Worm (Caenorhabditis elegans) whole organism, L2 larva: ENCODE results near the gene K08H2.7.

Source experiments
- F13H6.1 ChIP-seq: sonication (generic microtip); optimal IDR thresholded peaks from 2 replicates; lab custom pipeline; 2016; ENCODE audit warnings: missing genetic modification characterization, missing compliant biosample characterization
- R02D3.7 ChIP-seq: fragments of 150-350 bp; optimal IDR thresholded peaks from 2 replicates; lab custom pipeline; 2014; ENCODE audit warnings: missing biosample characterization, missing genetic modification characterization
- ZK546.5 ChIP-seq: sonication (generic microtip); optimal IDR thresholded peaks from 2 replicates; lab custom pipeline; 2017; ENCODE audit warnings: missing biosample characterization, missing genetic modification characterization
- alr-1 ChIP-seq: fragments of 150-350 bp; optimal IDR thresholded peaks from 2 replicates; lab custom pipeline; 2014; ENCODE audit warnings: missing biosample characterization, missing genetic modification characterization
- aly-2 ChIP-seq: fragments of 150-350 bp; optimal IDR thresholded peaks from 2 replicates; lab custom pipeline; 2014; ENCODE audit warnings: missing biosample characterization, missing genetic modification characterization
- ama-1 ChIP-seq: fragments of 150-350 bp; optimal IDR thresholded peaks from 2 replicates; lab custom pipeline; 2018; ENCODE audit warnings: inconsistent platforms
- blmp-1 ChIP-seq: sonication (generic microtip); optimal IDR thresholded peaks from 2 replicates; lab custom pipeline; 2017; ENCODE audit warnings: missing genetic modification characterization, mild to moderate bottlenecking, missing compliant biosample characterization, antibody characterized with exemption, moderate library complexity; ENCODE audit not compliant: insufficient read depth
- ceh-16 ChIP-seq: fragments of 150-350 bp; optimal IDR thresholded peaks from 2 replicates; lab custom pipeline; 2014; ENCODE audit warnings: missing biosample characterization, missing genetic modification characterization
- ceh-82 ChIP-seq: fragments of 150-350 bp; optimal IDR thresholded peaks from 2 replicates; lab custom pipeline; 2014; ENCODE audit warnings: missing biosample characterization, missing genetic modification characterization
- crh-2 ChIP-seq: sonication (generic microtip); optimal IDR thresholded peaks from 2 replicates; lab custom pipeline; 2017; ENCODE audit warnings: missing biosample characterization, missing genetic modification characterization
- dmd-4 ChIP-seq: sonication (generic microtip); optimal IDR thresholded peaks from 2 replicates; lab custom pipeline; 2017; ENCODE audit warnings: missing biosample characterization, missing genetic modification characterization
- elt-1 ChIP-seq: fragments of 150-350 bp; optimal IDR thresholded peaks from 2 replicates; lab custom pipeline; 2014; ENCODE audit warnings: missing biosample characterization, missing genetic modification characterization
- elt-3 ChIP-seq: sonication (generic microtip); optimal IDR thresholded peaks from 2 replicates; lab custom pipeline; 2017; ENCODE audit warnings: missing biosample characterization, missing genetic modification characterization
- fos-1 ChIP-seq: fragments of 150-350 bp; optimal IDR thresholded peaks from 2 replicates; lab custom pipeline; 2014; ENCODE audit warnings: missing biosample characterization, missing genetic modification characterization
- gmeb-1 ChIP-seq: fragments of 150-350 bp; optimal IDR thresholded peaks from 2 replicates; lab custom pipeline; 2014; ENCODE audit warnings: missing biosample characterization, missing genetic modification characterization
- lin-11 ChIP-seq: fragments of 150-350 bp; sonication (generic microtip); optimal IDR thresholded peaks from 2 replicates; lab custom pipeline; 2014; ENCODE audit warnings: missing biosample characterization, missing genetic modification characterization, inconsistent platforms, mixed read lengths
- lsy-2 ChIP-seq, 2 experiments: fragments of 150-350 bp in 1 of 2; sonication (generic microtip) in 1 of 2; optimal IDR thresholded peaks; 2 replicates each; lab custom pipeline; 2014 to 2017; ENCODE audit warnings: missing biosample characterization in 2 of 2, missing genetic modification characterization in 2 of 2
- mab-5 ChIP-seq: fragments of 150-350 bp; optimal IDR thresholded peaks from 2 replicates; lab custom pipeline; 2014; ENCODE audit warnings: missing biosample characterization, missing genetic modification characterization
- mbf-1 ChIP-seq: sonication (generic microtip); optimal IDR thresholded peaks from 2 replicates; lab custom pipeline; 2017; ENCODE audit warnings: missing biosample characterization, missing genetic modification characterization
- mdl-1 ChIP-seq, 2 experiments: fragments of 150-350 bp in 1 of 2; sonication (generic microtip) in 1 of 2; optimal IDR thresholded peaks; 2 replicates each; lab custom pipeline; 2017; ENCODE audit warnings: missing biosample characterization in 2 of 2, missing genetic modification characterization in 2 of 2
- nhr-10 ChIP-seq: sonication (generic microtip); optimal IDR thresholded peaks from 2 replicates; lab custom pipeline; 2017; ENCODE audit warnings: missing biosample characterization, missing genetic modification characterization
- nhr-11 ChIP-seq: fragments of 150-350 bp; optimal IDR thresholded peaks from 2 replicates; lab custom pipeline; 2014; ENCODE audit warnings: missing biosample characterization, missing genetic modification characterization
- nhr-12 ChIP-seq: fragments of 150-350 bp; optimal IDR thresholded peaks from 2 replicates; lab custom pipeline; 2014; ENCODE audit warnings: missing biosample characterization, missing genetic modification characterization
- nhr-129 ChIP-seq: fragments of 150-350 bp; optimal IDR thresholded peaks from 2 replicates; lab custom pipeline; 2014; ENCODE audit warnings: missing biosample characterization, missing genetic modification characterization
- nhr-21 ChIP-seq: fragments of 150-350 bp; optimal IDR thresholded peaks from 2 replicates; lab custom pipeline; 2014; ENCODE audit warnings: missing biosample characterization, missing genetic modification characterization
- nhr-23 ChIP-seq: fragments of 150-350 bp; optimal IDR thresholded peaks from 2 replicates; lab custom pipeline; 2014; ENCODE audit warnings: missing biosample characterization, missing genetic modification reagents, missing genetic modification characterization
- nhr-237 ChIP-seq: fragments of 150-350 bp; optimal IDR thresholded peaks from 2 replicates; lab custom pipeline; 2014; ENCODE audit warnings: missing biosample characterization, missing genetic modification characterization
- nhr-25 ChIP-seq: fragments of 150-350 bp; sonication (generic microtip); optimal IDR thresholded peaks from 3 replicates; lab custom pipeline; 2014; ENCODE audit warnings: missing biosample characterization, missing genetic modification characterization
- nhr-77 ChIP-seq: fragments of 150-350 bp; optimal IDR thresholded peaks from 2 replicates; lab custom pipeline; 2014; ENCODE audit warnings: missing biosample characterization, missing genetic modification characterization
- sem-4 ChIP-seq: fragments of 150-350 bp; optimal IDR thresholded peaks from 2 replicates; lab custom pipeline; 2014; ENCODE audit warnings: missing biosample characterization, missing genetic modification reagents, missing genetic modification characterization
- sma-3 ChIP-seq: sonication (generic microtip); optimal IDR thresholded peaks from 2 replicates; lab custom pipeline; 2016; ENCODE audit warnings: missing genetic modification reagents, missing genetic modification characterization, missing compliant biosample characterization
- unc-62 ChIP-seq: fragments of 150-350 bp; optimal IDR thresholded peaks from 2 replicates; lab custom pipeline; 2014; ENCODE audit warnings: missing biosample characterization, missing genetic modification reagents, missing genetic modification characterization
- zag-1 ChIP-seq: fragments of 150-350 bp; optimal IDR thresholded peaks from 2 replicates; lab custom pipeline; 2014; ENCODE audit warnings: missing biosample characterization, missing genetic modification characterization
- ztf-1 ChIP-seq: fragments of 200-800 bp; sonication (Bioruptor generic); conservative IDR thresholded peaks from 2 replicates; pipeline ENCODE4 v1.3.6; 2022; ENCODE audit warnings: missing genetic modification characterization, missing compliant biosample characterization
- ztf-11 ChIP-seq: sonication (generic microtip); optimal IDR thresholded peaks from 2 replicates; lab custom pipeline; 2017; ENCODE audit warnings: missing biosample characterization, missing genetic modification characterization
- ztf-4 ChIP-seq: fragments of 150-350 bp; optimal IDR thresholded peaks from 2 replicates; lab custom pipeline; 2014; ENCODE audit warnings: missing biosample characterization, missing genetic modification characterization

K08H2.7 gene

DNA sequence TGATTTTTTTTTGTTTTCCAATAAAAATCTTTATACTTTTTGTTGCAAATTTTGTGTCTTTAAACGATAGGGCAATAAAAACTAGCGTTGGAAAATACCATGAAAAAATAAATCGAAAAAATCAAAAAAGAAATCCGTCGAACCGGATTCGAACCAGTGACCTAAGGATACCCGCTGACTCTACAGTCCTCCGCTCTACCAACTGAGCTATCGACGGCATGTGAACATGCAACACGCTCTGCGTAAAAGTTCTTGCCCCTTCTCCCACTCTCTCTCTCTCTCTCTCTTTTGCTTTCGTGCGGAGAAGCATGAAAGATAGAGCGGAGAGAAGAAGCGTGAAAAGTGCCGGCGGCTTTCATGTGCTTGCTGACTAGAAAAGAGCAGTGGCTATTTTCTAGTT lies 16.3 kb upstream of the K08H2.7 start (continued):
- TF ChIP-seq nhr-25, result no peak
- peak; percentile 28 for TF ChIP-seq lin-11 (tag; lab: Kevin White, UChicago)
- peak; percentile 35 for TF ChIP-seq ztf-4 (tag; lab: Kevin White, UChicago)
- TF ChIP-seq ceh-82 (tag; lab: Kevin White, UChicago), result no peak
- TF ChIP-seq lsy-2 (tag; optimal IDR thresholded peaks at IDR 0.05; lab: Kevin White, UChicago), result peak in 1 of 2 experiments; percentile 36
- TF ChIP-seq R02D3.7 (tag; lab: Kevin White, UChicago), result no peak
- no peak for TF ChIP-seq nhr-237 (tag; lab: Kevin White, UChicago)
- no peak for TF ChIP-seq mdl-1 (tag; optimal IDR thresholded peaks at IDR 0.05; lab: Kevin White, UChicago)
- no peak for TF ChIP-seq mab-5 (tag; lab: Kevin White, UChicago)
- peak; percentile 83 for TF ChIP-seq nhr-129
- TF ChIP-seq unc-62 (GFP tag; lab: Kevin White, UChicago), result no peak
- TF ChIP-seq gmeb-1 (tag; lab: Kevin White, UChicago), result peak; percentile 19
- peak; percentile 16 for TF ChIP-seq sem-4 (tag; lab: Kevin White, UChicago)
- no peak for TF ChIP-seq nhr-11
- TF ChIP-seq ceh-16 (tag; lab: Kevin White, UChicago), result peak; percentile 31
- no peak for TF ChIP-seq mbf-1
- peak; percentile 19 for TF ChIP-seq fos-1
- TF ChIP-seq alr-1 (tag; lab: Kevin White, UChicago), result no peak
- no peak for TF ChIP-seq ama-1 (lab: Kevin White, UChicago)
- TF ChIP-seq ztf-11 (tag; lab: Kevin White, UChicago), result no peak
- TF ChIP-seq elt-3 (tag; lab: Kevin White, UChicago), result no peak
- TF ChIP-seq dmd-4 (tag; lab: Kevin White, UChicago), result no peak

DNA sequence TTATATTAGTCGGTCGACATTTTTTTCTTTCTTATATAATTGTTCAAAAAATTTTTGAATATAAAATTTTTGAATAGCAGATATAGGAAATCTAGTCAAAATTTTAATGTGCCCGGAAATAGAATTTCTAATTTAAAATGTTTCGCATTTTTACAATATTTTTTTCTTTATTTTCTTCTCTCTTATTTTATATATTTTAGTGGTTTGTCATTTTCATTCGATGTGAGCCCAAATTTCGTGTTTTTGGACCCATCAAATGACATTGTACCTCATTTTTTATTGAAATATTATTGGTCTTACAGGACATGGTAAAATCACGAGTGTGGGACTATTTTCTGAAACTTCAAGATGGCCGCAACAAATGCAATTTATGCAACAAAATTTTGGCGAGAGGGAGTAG lies 14.0 kb upstream of the K08H2.7 start, which contains the start of gene K09A11.1:
Gene K09A11.1, plus strand, starts transcription at position 301 of the 400 bp plus-strand sequence.
- TF ChIP-seq nhr-77 (tag; lab: Kevin White, UChicago) (no peak), blmp-1 (no peak), F13H6.1 (no peak), ZK546.5 (tag; lab: Kevin White, UChicago) (no peak), nhr-21 (tag; lab: Kevin White, UChicago) (no peak), nhr-23 (no peak), sma-3 (no peak), elt-1 (tag; lab: Kevin White, UChicago) (no peak), lin-11 (tag; lab: Kevin White, UChicago) (no peak), zag-1 (tag; lab: Kevin White, UChicago) (no peak), mab-5 (tag; lab: Kevin White, UChicago) (no peak), aly-2 (tag; lab: Kevin White, UChicago) (no peak), fos-1 (no peak), nhr-10 (tag; lab: Kevin White, UChicago) (no peak), crh-2 (tag; lab: Kevin White, UChicago) (no peak), mbf-1 (no peak), ztf-1 (GFP tag; lab: Robert Waterston, UW) (no peak), sem-4 (tag; lab: Kevin White, UChicago) (no peak)

DNA sequence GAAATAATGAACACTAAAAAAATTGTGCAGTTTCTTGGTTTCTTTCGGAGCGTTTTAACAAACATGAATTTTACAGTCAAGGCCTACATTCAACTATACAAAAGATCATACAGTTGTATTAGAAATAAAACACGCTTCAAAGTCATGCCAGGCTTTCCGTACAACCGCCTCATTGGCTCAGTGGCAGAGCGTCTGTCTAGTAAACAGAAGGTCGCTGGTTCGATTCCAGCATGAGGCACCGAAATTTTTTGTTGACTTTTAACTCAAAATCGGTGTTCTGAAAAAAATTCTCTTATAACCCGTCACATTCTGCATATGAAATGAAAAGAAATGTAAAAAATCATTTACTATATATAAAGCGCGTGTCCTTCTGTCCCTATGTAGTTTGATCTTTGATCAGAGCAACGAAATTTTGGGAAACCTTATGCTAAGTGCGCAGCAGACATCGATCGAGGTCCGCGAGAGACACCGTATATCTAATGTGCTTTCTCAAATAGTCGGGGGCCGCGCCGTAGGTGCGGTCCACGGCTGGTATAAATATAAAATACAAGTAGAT lies 12.9 kb upstream of the K08H2.7 start:
- TF ChIP-seq crh-2 (tag; lab: Kevin White, UChicago), result peak; percentile 2

DNA sequence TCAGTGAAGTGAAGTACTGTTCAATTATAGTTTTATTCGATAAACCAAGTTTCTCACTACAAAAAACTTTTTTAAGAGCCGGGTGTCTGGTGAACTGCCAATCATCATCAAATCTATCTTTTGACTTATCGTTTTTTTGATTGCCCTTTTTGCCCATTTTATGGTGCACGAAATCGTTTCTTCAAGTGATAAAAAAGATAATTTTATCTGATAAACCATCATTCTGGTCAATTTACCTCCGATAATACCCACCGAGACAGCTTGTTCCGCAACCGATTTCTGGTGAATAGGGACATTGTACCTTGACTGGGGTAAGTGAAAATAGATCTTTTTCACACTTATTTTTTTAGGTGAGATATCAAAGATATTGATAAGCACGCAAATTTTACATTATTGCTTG lies 9.3 kb upstream of the K08H2.7 start, which contains the start of gene K08H2.10:
Gene K08H2.10, plus strand, starts transcription at position 230 of the 400 bp plus-strand sequence.
- TF ChIP-seq sem-4 (tag; lab: Kevin White, UChicago) (no peak), fos-1 (peak; percentile 67), nhr-12 (no peak), R02D3.7 (tag; lab: Kevin White, UChicago) (no peak), F13H6.1 (no peak), lin-11 (tag; lab: Kevin White, UChicago) (no peak), nhr-77 (tag; lab: Kevin White, UChicago) (no peak), crh-2 (tag; lab: Kevin White, UChicago) (no peak)
- TF ChIP-seq, all 48 proteins: peak for 1
